Fruit fly (Drosophila melanogaster) ovary, adult (tissue): ENCODE results near the gene CG6023.

Experiments used
- CG17801 ChIP-seq: fragments of 200-800 bp; optimal IDR thresholded peaks from 2 replicates; lab custom pipeline; 2019; ENCODE audit warnings: missing biosample characterization, mild to moderate bottlenecking, missing genetic modification characterization, moderate library complexity; ENCODE audit not compliant: partially characterized antibody

CG6023 gene

dm6 chrX:18276485-18277321 lies 44.3 kb downstream of the CG6023 start, which contains the start of gene upd3:
upd3 (plus strand) TSS chrX:18277233.
- TF ChIP-seq CG17801: no peak

DNA sequence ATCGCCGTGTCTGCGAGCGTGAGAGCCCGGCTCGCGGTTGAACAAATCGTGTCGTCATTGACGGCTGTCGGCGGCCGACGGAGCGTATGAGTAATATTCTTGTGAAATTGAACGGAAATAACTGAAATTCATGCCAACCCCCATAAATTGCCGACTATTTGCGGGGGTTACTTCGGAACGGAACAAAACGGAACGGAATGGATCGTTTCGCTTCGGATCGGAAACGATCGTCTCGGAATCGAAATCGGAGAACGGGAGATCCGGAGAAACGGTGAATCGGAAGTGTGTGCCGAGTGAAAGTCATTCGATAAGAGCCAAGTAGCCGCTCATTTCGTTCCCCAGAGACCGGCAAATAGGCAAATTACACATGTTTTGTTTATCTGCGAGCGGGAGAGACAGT lies 45.1 kb downstream of the CG6023 start:
- no peak for TF ChIP-seq CG17801

DNA sequence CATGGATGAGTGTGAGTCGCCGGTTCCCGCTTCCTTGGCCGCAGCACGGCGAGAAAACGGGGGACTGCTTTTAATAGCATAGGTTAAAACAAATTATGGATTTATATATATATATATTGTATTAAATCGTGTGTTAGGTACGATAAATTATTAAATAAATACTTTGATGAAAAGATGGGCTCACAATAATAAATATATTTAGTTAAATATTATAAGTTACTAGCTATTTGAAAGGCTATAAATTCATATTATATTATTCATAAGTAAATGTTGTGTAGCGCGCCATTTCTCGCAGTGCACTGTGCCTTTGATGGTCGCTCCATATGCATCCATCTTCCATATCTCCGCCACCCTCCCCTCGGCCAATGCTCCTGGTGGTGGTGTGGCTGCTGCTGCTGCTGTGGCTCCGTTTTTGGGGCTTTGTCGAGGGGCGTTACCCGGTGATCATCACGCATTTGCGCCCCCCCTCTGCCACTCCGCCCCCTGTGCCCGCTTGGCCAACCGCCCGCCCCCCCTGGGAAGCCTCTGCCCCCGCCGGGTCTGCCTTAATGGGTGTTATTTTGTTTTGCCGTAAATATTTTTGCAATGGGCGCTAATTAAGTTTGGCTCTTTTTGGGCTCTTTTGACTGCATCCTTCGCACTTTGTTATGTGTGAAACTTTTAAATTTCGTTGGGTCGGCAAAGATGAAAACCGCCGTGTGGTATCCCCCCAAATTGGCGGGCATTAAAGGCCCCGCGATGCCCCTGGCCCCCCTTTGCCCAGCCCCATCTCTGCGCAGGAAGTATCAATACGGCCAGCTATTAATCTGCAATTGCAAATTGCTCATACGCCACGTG lies 47.6 kb downstream of the CG6023 start:
- TF ChIP-seq CG17801: no peak

dm6 chrX:18272422-18272821 lies 48.6 kb downstream of the CG6023 start:
- no peak for TF ChIP-seq CG17801

dm6 chrX:18266846-18267245 lies 54.1 kb downstream of the CG6023 start:
- TF ChIP-seq CG17801: no peak
